Worm (Caenorhabditis elegans): ENCODE results near the gene B0348.10.

The B0348.10 gene

DNA sequence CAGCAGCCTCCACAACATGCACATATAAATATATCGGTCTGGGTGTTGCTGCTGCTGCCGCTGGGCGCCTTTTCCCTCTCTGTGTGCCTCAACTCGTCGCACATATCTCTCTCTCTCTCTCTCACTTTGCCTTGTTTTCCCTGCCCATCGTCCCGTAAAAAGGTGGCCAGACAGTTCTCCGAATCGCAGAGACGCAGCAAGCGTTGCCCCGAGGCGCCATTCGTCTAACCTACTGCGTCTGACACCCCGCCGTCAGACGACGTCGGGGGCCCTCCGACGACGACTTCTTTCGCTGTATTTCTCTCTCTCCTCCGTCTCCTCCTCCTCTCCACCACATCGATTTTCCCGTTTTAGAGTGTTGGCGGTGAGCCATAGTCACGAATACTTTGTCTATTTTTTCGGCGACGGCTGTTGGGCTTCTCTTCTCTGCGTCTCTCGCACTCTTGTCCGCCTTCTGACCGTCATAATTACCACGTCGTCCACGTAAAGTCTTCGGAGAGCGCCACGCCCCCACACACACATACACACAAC, at the start of gene B0348.10:
TSS of gene B0348.10 (minus strand) at position 24 of the 531 bp plus-strand sequence.
- TF ChIP-seq nfyb-1 (GFP tag; IDR thresholded peaks at IDR 0.05) (0 out of 2 replicates have a peak, but pooled peaks have one; percentile 68), madf-6 (GFP tag; IDR thresholded peaks at IDR 0.05) (no peak), nhr-80 (tag; optimal IDR thresholded peaks at IDR 0.05) (peak; percentile 71), lsl-1 (GFP tag; optimal IDR thresholded peaks at IDR 0.05) (no peak), lin-35 (GFP tag; optimal IDR thresholded peaks at IDR 0.05) (peak in 2 of 3 experiments; percentile 14 to 61), ets-4 (GFP tag; optimal IDR thresholded peaks at IDR 0.05) (no peak), ccch-3 (GFP tag; optimal IDR thresholded peaks at IDR 0.05) (no peak), snpc-1.1 (tag; optimal IDR thresholded peaks at IDR 0.05; ENCODE audit: insufficient read depth) (no peak), pha-4 (tag; optimal IDR thresholded peaks at IDR 0.05) (no peak), somi-1 (GFP tag; optimal IDR thresholded peaks at IDR 0.05) (peak; percentile 18), snpc-4 (GFP tag; optimal IDR thresholded peaks at IDR 0.05) (peak; percentile 72), snpc-4 (tag; optimal IDR thresholded peaks at IDR 0.05) (peak; percentile 27 to 70 (median 54)), ztf-26 (tag; optimal IDR thresholded peaks at IDR 0.05) (peak; percentile 63), dox-1 (GFP tag; IDR thresholded peaks at IDR 0.05) (peak; percentile 84), rcor-1 (GFP tag; IDR thresholded peaks at IDR 0.05) (peak; percentile 37; the same call in 1 of the 2 replicates), lin-26 (GFP tag; IDR thresholded peaks at IDR 0.05) (no peak), F37B4.10 (GFP tag; IDR thresholded peaks at IDR 0.05) (0 out of 2 replicates have a peak, but pooled peaks have one; percentile 64), attf-5 (GFP tag; optimal IDR thresholded peaks at IDR 0.05) (peak; percentile 88), repo-1 (tag; optimal IDR thresholded peaks at IDR 0.05) (no peak), ztf-3 (GFP tag; optimal IDR thresholded peaks at IDR 0.05) (peak; percentile 14), ztf-25 (GFP tag; IDR thresholded peaks at IDR 0.05) (no peak), nfya-1 (tag; optimal IDR thresholded peaks at IDR 0.05; ENCODE audit: borderline replicate concordance, insufficient read depth) (no peak), egl-18 (GFP tag; IDR thresholded peaks at IDR 0.05) (no peak), ceh-27 (GFP tag; optimal IDR thresholded peaks at IDR 0.05) (peak; percentile 54), F57A8.1 (GFP tag; optimal IDR thresholded peaks at IDR 0.05) (peak; percentile 18), lag-1 (GFP tag; IDR thresholded peaks at IDR 0.05) (no peak), egrh-3 (GFP tag; IDR thresholded peaks at IDR 0.05) (peak; percentile 82), cebp-1 (GFP tag; IDR thresholded peaks at IDR 0.05) (no peak; the same call in 1 of the 2 replicates), cebp-1 (tag; optimal IDR thresholded peaks at IDR 0.05) (peak; percentile 79), attf-3 (GFP tag; conservative IDR thresholded peaks at IDR 0.05) (0 out of 2 replicates have a peak, but pooled peaks have one; percentile 25), atf-7 (tag; optimal IDR thresholded peaks at IDR 0.05) (peak; percentile 52), madf-3 (GFP tag; IDR thresholded peaks at IDR 0.05) (no peak), sptf-2 (GFP tag; optimal IDR thresholded peaks at IDR 0.05) (no peak), efl-1 (GFP tag; optimal IDR thresholded peaks at IDR 0.05) (peak; percentile 8), mcd-1 (GFP tag; IDR thresholded peaks at IDR 0.05) (peak; percentile 69), mes-4 (tag; optimal IDR thresholded peaks at IDR 0.05) (no peak), bed-1 (GFP tag; IDR thresholded peaks at IDR 0.05) (no peak), lir-1 (GFP tag; conservative IDR thresholded peaks at IDR 0.05) (0 out of 2 replicates have a peak, but pooled peaks have one; percentile 21), ceh-79 (tag; optimal IDR thresholded peaks at IDR 0.05) (no peak), tbx-9 (tag; optimal IDR thresholded peaks at IDR 0.05; ENCODE audit: borderline replicate concordance) (no peak), lin-54 (GFP tag; optimal IDR thresholded peaks at IDR 0.05) (peak; percentile 31), hrde-1 (tag; optimal IDR thresholded peaks at IDR 0.05; ENCODE audit: borderline replicate concordance) (no peak), Y53F4B.3 (GFP tag; IDR thresholded peaks at IDR 0.05) (no peak), madf-10 (tag; optimal IDR thresholded peaks at IDR 0.05) (peak; percentile 78), T07F8.4 (tag; optimal IDR thresholded peaks at IDR 0.05) (peak; percentile 6), ekl-4 (GFP tag; IDR thresholded peaks at IDR 0.05) (peak; percentile 69), egl-44 (GFP tag; IDR thresholded peaks at IDR 0.05) (peak; percentile 59), nhr-27 (tag; optimal IDR thresholded peaks at IDR 0.05) (peak; percentile 5)

Measured in whole organism, young adult.